Fruit fly (Drosophila melanogaster): Measurements from ENCODE around the gene CG13829.

DNA sequence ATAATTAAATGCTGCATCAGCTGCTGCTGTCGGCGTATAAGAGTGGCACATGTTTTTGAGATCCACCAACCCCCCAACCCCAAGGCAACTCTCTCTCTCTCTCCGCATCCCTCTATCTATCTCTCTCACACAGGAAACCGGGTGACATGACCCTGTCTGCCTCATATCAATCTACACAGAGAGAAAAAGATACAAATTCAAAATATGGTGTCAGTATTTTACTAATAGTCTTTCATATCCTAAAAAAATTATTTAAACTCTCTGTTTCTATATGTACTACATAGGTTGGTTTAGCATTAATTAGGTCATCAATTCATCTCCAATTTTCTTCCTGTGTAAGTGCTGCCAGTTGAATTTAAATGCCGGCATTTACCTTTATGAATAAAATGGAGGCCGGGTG, 14.2 kb upstream of the CG13829 start:
- TF ChIP-seq CG17806 (tag; optimal IDR thresholded peaks at IDR 0.05) (peak; percentile 96), EcR (GFP tag; optimal IDR thresholded peaks at IDR 0.05) (peak; percentile 65)

Measured in whole organism, pupa.